Worm (Caenorhabditis elegans): ENCODE data around the gene C17B7.15.

DNA sequence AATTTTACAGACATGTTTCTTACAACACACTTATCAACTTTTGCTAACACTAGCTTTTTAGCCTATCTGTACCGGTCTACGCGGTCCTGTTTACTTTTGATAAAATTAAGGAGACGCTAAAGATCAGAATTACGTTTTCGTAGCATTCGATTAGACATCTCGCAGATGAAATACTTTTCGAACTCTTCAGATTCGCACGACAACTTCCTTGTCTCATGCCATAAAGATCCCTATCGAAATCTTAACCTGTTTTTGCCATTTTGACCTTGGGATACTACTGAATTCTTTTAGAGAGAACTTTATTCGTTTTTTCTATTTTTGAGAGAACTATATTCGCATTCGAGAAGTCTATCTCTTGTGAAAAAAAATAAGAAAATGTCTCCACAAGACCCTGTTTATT is 16.6 kb upstream of the C17B7.15 start, which contains the start of gene C17B7.5:
- no peak for TF ChIP-seq nhr-77 (tag; optimal IDR thresholded peaks at IDR 0.05)
- TF ChIP-seq gmeb-1 (tag; optimal IDR thresholded peaks at IDR 0.05): no peak
- no peak for TF ChIP-seq ceh-16 (tag; optimal IDR thresholded peaks at IDR 0.05)
- no peak for TF ChIP-seq lsy-2 (tag; optimal IDR thresholded peaks at IDR 0.05)
- TF ChIP-seq ama-1 (optimal IDR thresholded peaks at IDR 0.05): no peak
